Worm (Caenorhabditis elegans): ENCODE data around the gene C14E2.5.

DNA sequence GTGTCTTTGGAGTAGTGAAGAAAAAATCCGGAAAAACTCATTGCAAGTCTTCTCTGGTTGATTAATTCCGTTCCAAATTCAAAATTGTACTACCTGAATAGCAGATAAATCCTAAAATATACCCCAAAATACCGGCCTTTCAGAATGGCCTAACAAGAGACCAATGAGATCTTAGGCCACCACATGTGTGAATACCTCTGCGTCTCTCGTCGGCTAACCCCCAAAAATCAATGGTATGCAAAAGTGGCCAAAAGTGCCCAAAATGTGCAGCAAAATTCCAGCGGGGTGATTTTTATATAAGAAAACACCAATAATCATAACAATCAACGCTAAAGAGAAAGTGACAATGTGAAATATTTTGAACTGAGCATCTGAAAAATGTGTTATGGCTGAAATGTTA, 28.5 kb upstream of the C14E2.5 start, which contains the start of gene T26C11.9:
- TF ChIP-seq lir-3 (tag; optimal IDR thresholded peaks at IDR 0.05) = no peak
- no peak for TF ChIP-seq unc-62 (GFP tag; optimal IDR thresholded peaks at IDR 0.05 in 1 of 2)
- no peak for TF ChIP-seq unc-62 (tag; optimal IDR thresholded peaks at IDR 0.05)
- TF ChIP-seq nhr-28 (tag; optimal IDR thresholded peaks at IDR 0.05) = no peak
- TF ChIP-seq mes-2 (tag; optimal IDR thresholded peaks at IDR 0.05; ENCODE audit: poor library complexity, severe bottlenecking) = peak; percentile 89
- no peak for TF ChIP-seq sdz-12 (GFP tag; optimal IDR thresholded peaks at IDR 0.05)

Data from whole organism, L4 larva.